Worm (Caenorhabditis elegans) whole organism, L4/young adult: Measurements from ENCODE around the gene T02D1.7.

ENCODE experiments used
- W03F9.2 ChIP-seq: fragments of 150-350 bp; optimal IDR thresholded peaks from 2 replicates; lab custom pipeline; 2014; ENCODE audit warnings: missing biosample characterization, missing genetic modification characterization
- dao-5 ChIP-seq: sonication (generic microtip); optimal IDR thresholded peaks from 2 replicates; lab custom pipeline; 2016; ENCODE audit warnings: missing genotype, missing genetic modification characterization, moderate library complexity, missing compliant biosample characterization
- him-1 ChIP-seq: sonication (generic microtip); optimal IDR thresholded peaks from 2 replicates; lab custom pipeline; 2016; ENCODE audit warnings: missing genotype, missing genetic modification reagents, missing genetic modification characterization, missing compliant biosample characterization

ce11 chrIV:17383046-17383445 lies 23.9 kb downstream of the T02D1.7 start, which contains the start of gene C30H6.12:
- TF ChIP-seq W03F9.2 (tag; lab: Kevin White, UChicago) = no peak
- no peak for TF ChIP-seq him-1 (tag; lab: Kevin White, UChicago)
- no peak for TF ChIP-seq dao-5
